Worm (Caenorhabditis elegans): ENCODE data around the gene K04C2.3.

Gene K04C2.3

DNA sequence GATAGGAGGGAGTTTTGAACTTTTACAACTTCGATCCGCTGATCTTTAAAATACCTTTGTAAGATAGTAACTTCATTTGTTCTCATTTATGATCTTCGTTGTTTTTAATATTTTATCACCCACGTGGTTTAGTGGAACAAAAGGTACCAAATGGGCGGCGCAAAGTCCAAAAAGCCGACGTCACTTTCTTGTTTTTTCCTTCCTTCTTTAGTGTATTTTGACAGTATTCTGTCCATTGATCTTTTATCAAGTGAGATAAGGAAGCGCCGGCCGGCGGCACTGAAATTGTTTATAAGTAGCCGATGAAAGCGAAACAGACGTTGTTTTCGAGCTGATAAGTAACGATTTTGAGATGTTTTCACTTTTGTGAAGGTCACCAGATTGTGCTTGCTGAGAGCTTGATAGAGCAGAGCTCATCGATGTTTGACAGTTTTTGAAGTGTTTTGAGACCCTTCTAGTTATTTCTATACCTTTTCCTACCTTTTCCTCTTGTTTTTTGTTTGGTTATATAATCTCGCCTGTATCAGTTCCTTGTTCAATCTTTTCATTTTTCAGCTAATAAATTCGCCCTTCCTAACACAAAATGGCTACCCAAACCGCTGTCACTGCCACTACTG, at the start of gene K04C2.3:
TSS of gene K04C2.3 (plus strand) at position 556 of the 617 bp plus-strand sequence.
- peak; percentile 4 for TF ChIP-seq him-1 (tag; optimal IDR thresholded peaks at IDR 0.05)
- no peak for TF ChIP-seq W03F9.2 (tag; optimal IDR thresholded peaks at IDR 0.05)
- no peak for TF ChIP-seq dao-5 (tag; optimal IDR thresholded peaks at IDR 0.05)

DNA sequence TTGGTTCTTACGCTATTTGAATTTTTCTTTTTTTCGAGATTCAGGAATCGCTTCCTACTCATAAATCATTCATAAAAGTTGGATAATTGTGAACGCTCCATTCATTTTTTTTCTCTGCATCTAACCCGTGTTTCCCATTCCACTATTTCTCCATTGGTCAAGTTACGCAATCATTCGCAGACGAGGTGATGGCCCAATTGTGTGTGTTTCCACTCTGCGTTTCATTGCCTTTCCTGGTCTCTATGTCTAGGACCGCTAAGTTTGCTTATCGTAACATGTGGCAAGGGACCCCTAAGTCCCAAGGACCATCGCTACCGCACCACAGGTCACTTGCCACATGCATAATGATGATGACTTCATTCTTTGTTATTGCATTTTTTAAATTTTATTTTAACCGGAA, 46.8 kb upstream of the K04C2.3 start:
- no peak for TF ChIP-seq dao-5 (tag; optimal IDR thresholded peaks at IDR 0.05)
- TF ChIP-seq him-1 (tag; optimal IDR thresholded peaks at IDR 0.05), result no peak
- TF ChIP-seq W03F9.2 (tag; optimal IDR thresholded peaks at IDR 0.05), result no peak

DNA sequence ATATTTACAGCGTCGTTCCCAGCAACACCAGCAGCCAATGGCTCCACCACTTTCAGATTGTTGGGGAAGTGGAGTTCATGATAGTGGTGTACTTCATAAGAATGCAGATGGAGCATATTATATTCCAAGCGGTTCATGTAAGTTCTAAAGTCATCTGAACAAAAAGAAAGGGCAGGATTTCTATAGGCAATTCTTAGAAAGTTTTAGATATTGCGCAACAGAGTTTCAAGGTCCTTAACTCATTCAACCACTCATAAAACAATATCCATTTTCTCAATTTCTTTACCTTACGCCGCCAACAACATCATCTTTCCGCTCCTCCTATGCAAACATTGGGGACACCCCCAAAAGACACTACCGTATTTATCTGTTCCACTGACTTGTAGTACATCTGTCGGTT, 41.6 kb upstream of the K04C2.3 start:
- no peak for TF ChIP-seq W03F9.2 (tag; optimal IDR thresholded peaks at IDR 0.05)
- TF ChIP-seq him-1 (tag; optimal IDR thresholded peaks at IDR 0.05), result no peak
- TF ChIP-seq dao-5 (tag; optimal IDR thresholded peaks at IDR 0.05), result no peak

DNA sequence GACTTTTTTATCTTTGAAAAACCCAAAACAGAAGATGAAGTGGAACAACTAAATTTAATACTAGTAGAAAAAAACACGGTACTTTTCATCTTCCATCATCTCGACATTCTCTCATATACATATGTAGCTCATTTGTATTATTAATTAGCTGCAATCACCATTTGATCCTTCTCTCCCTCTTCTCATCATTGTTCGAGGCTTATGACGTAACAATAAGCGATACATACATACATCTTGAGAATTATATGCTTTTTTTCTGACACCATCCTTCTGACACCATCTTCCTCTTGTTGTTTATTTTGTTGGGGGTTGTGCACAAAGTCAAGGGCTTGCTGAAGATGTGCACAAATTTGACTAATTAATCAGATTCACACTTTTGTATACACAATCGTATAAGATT, 35.6 kb upstream of the K04C2.3 start:
- TF ChIP-seq W03F9.2 (tag; optimal IDR thresholded peaks at IDR 0.05) (no peak), dao-5 (tag; optimal IDR thresholded peaks at IDR 0.05) (no peak), him-1 (tag; optimal IDR thresholded peaks at IDR 0.05) (no peak)

DNA sequence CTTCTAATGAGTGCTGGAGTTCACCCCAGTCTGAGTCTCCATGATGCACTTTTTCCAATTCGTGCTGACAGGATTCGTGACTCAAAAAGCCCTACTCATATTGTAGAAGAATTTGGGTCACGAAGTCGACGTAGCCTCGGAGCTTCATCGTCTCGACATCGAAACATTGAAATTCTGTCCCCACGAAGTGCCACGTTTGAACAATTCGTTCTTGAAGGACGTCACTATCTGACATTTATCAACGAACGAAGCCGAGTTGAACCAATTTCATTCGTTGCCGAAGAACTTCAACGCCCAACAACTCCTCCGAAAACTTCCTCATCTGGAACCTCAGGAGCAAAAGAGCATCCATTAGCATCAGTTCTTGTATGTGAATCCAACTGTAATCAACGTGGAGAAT, 33.8 kb upstream of the K04C2.3 start:
- TF ChIP-seq dao-5 (tag; optimal IDR thresholded peaks at IDR 0.05) (no peak), him-1 (tag; optimal IDR thresholded peaks at IDR 0.05) (no peak), W03F9.2 (tag; optimal IDR thresholded peaks at IDR 0.05) (no peak)

DNA sequence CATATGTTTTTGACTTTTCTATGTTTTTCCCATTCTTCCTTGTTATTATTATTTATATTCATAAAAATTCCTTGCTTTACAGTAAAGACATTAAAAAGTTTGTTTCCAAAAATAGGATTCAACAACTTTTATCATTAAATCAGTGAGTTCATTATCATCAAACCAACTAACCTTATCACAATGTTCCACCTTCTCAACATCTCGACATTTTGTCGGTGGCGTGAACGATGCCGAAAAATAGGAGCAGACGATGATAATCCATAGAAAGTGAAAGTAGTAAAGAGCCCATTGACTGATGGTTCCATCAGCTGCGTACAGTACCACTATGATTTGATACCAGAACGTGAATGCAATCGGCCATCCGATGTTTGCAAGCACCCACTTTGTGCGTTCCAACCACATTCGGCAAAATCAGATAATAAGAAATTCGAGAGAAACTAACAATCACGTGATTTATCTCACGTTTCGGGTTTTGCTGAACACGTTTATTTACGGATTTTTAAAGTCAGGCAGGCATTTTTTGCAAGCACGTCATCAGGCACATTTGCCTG, 24.2 kb upstream of the K04C2.3 start, which contains the start of gene dhhc-5:
TSS of gene dhhc-5 (minus strand) at position 406 of the 551 bp plus-strand sequence.
- TF ChIP-seq him-1 (tag; optimal IDR thresholded peaks at IDR 0.05) (no peak), W03F9.2 (tag; optimal IDR thresholded peaks at IDR 0.05) (no peak), dao-5 (tag; optimal IDR thresholded peaks at IDR 0.05) (no peak)

DNA sequence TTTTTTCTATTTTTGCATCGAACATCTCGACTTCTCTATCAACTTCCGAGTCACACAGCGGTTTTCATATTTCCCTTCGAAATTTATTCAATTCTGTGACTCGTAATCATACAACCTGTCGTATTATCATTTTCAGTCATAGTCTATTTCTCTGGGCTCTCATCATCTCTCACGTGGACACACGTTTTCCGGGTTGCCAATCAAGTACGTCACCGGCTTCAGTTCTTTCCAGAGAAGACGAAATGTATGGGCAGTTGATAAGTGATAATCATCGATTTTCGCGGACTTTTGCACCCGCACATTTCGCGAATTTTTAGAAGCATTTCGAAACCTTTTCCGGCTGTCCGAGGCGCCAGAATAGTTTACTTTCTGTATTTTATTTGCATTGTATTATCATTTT, 22.6 kb upstream of the K04C2.3 start, which contains the start of gene srv-1:
TSS of gene srv-1 (plus strand) at position 131 of the 400 bp plus-strand sequence.
- TF ChIP-seq him-1 (tag; optimal IDR thresholded peaks at IDR 0.05) (no peak), dao-5 (tag; optimal IDR thresholded peaks at IDR 0.05) (no peak), W03F9.2 (tag; optimal IDR thresholded peaks at IDR 0.05) (no peak)

DNA sequence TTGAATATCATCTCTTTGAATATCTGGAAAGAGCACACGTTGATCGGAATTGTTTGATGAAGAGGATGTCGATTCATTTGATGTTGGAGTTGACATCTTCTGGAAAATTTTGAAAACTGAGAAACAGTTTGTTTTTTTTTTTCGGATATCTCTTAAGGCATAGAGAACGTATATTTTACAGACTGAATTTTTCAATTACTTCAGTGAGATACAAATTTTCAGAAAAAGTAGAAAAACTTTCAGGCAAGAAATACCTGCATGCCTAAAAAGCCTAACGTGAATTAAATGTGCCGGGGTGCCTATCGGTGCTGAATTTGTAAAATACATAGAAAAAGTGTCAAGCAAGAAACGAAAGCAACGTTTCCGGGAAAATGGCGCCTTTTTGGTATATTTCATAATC, 16.2 kb upstream of the K04C2.3 start, which contains the start of gene zak-1:
TSS of gene zak-1 (minus strand) at position 101 of the 400 bp plus-strand sequence.
- TF ChIP-seq W03F9.2 (tag; optimal IDR thresholded peaks at IDR 0.05) (no peak), dao-5 (tag; optimal IDR thresholded peaks at IDR 0.05) (no peak), him-1 (tag; optimal IDR thresholded peaks at IDR 0.05) (no peak)

DNA sequence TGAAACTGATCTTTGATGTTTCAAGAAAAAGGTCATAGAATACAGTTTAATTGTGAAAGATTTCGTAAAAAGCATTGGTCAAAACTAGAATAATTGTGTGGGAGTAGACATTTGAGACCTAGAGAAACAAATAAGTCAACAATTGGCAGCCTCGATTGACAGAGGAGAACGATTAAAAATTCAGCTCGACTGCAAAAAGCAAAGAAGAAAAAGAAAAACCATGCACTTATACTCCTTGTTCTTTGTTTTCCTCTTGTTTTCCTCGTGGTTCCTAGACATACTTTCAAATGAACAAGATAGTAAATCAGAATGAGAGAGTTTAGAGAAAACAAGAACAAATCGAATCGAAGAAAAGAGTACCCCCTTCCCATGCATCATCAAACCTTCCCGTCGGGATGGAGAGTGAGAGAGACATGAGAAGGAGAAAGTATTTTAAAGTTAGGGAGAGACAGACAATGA, 15.5 kb upstream of the K04C2.3 start:
- no peak for TF ChIP-seq dao-5 (tag; optimal IDR thresholded peaks at IDR 0.05)

DNA sequence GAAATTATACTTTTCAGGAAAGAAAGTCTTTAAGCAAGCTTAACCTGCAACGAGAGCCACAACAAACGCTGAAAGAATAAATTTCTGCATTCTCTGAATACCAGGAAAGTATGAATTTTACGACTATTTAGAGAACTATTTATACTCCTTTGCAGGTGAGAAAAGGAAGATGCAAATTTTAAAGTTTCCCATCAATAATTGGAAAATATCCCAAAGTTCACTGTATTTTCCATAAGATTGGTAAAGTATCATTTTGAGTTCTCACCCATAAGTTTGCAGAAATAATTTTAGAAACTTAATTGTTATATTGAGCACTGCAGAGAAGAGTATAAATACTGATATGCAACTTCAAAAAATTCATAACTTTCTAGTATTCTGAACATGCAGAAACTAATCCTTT, 13.4 kb upstream of the K04C2.3 start, which contains the start of gene clec-158:
TSS of gene clec-158 (minus strand) at position 101 of the 400 bp plus-strand sequence.
- TF ChIP-seq him-1 (tag; optimal IDR thresholded peaks at IDR 0.05) (no peak), W03F9.2 (tag; optimal IDR thresholded peaks at IDR 0.05) (no peak), dao-5 (tag; optimal IDR thresholded peaks at IDR 0.05) (no peak)

DNA sequence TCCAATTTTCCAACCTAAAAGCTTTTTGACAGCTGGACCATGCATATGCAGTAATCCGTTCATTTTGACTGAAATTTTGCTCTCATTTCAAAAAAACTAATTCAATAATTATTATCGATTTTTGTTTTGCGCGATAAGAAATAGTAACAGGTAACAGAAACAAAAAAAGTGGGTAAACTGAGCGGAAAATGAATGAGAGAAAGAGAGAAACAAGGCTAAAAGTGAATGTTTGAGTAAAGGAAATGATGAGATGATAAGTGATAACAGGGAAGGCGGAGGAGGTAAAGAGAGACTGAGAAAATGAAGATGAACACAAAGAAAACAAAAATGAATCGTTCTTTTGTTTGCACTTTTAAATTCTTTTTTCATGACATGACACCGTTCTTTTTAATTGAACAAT, 9.0 kb upstream of the K04C2.3 start, which contains the start of gene sma-3:
TSS of gene sma-3 (minus strand) at position 68 of the 400 bp plus-strand sequence.
- no peak for TF ChIP-seq him-1 (tag; optimal IDR thresholded peaks at IDR 0.05)
- no peak for TF ChIP-seq dao-5 (tag; optimal IDR thresholded peaks at IDR 0.05)
- no peak for TF ChIP-seq W03F9.2 (tag; optimal IDR thresholded peaks at IDR 0.05)

DNA sequence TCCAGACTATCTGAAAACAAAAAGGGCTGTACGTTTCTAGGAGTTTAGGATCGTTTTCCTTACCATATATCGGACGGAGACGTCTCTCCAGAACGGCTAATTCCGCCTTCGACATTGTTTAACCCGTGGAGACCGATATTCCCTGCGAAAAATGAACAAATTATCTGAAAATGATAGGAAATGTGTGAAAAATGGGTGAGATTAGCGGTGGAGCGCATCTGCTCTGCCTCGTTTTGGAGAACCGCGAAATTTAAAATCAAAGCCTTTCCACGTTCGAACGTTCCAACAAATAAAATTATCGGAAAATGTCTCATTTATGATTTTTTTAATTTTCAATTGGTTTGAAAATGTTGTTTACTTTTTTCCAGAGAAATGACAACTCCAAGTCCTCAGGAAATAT, 3.6 kb upstream of the K04C2.3 start, which contains the start of the genes cra-1 and kbp-1:
TSS of gene cra-1 (minus strand) at position 193 of the 400 bp plus-strand sequence.
TSS of gene kbp-1 (plus strand) at position 366 of the 400 bp plus-strand sequence.
- no peak for TF ChIP-seq W03F9.2 (tag; optimal IDR thresholded peaks at IDR 0.05)
- no peak for TF ChIP-seq dao-5 (tag; optimal IDR thresholded peaks at IDR 0.05)

DNA sequence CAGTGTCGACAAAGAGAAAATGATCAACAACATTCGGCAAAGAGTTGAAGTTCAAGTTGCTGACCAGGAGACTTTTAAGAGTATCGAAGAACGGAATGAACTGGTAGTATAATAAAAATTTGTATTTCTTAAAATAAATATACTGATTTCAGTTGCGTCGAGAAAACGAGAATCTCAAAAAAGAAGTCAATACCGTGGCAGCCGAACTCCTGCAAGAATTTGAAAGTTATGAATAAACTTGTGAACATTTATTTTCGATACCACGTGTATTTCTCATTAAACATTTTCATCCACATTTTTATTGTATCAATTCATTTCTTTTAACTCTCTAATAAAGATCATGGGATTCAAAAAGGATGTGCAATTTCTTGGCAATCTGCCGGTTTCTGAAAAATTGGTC, 2.9 kb upstream of the K04C2.3 start, which contains the start of gene K04C2.8:
TSS of gene K04C2.8 (plus strand) at position 301 of the 400 bp plus-strand sequence.
- TF ChIP-seq dao-5 (tag; optimal IDR thresholded peaks at IDR 0.05) (no peak), him-1 (tag; optimal IDR thresholded peaks at IDR 0.05) (no peak), W03F9.2 (tag; optimal IDR thresholded peaks at IDR 0.05) (no peak)

DNA sequence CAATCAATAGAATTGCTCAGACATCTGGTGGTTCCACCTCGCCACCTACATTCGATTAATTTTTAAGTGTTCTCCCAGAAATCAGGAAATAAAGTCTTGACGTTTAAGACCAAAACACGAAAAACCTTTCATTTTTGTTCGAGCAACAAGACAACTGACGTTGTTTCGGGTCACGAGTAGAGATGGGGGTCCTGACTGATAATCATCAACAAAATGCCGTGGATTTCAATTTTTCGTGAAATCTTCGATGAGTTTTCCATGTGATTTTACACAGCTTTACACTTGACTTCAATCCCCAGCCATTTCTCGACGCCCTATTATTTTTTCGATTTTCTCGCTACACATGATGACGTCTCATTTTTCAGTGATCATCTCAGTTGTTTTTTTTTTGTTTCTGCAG, 1.8 kb upstream of the K04C2.3 start:
- TF ChIP-seq dao-5 (tag; optimal IDR thresholded peaks at IDR 0.05) (no peak), W03F9.2 (tag; optimal IDR thresholded peaks at IDR 0.05) (no peak), him-1 (tag; optimal IDR thresholded peaks at IDR 0.05) (no peak)
